Fruit fly (Drosophila melanogaster) whole organism, embryonic: ENCODE results near the gene CG42399.
A peak's percentile ranks its signal among the peaks of the same experiment; 100 is the strongest.

Source experiments
- ATbp ChIP-seq: fragments of 200-800 bp; sonication (Bioruptor generic); optimal IDR thresholded peaks from 2 replicates; lab custom pipeline; 2017; ENCODE audit warnings: missing biosample characterization, mild to moderate bottlenecking, missing genetic modification characterization, missing genetic modification reagents
- BtbVII ChIP-seq: fragments of 200-800 bp; sonication (Bioruptor generic); optimal IDR thresholded peaks from 3 replicates; lab custom pipeline; 2017; ENCODE audit warnings: missing biosample characterization, mild to moderate bottlenecking, missing genetic modification characterization
- CG10209 ChIP-seq: fragments of 200-800 bp; sonication (Bioruptor generic); optimal IDR thresholded peaks from 3 replicates; lab custom pipeline; 2017; ENCODE audit warnings: missing biosample characterization, mild to moderate bottlenecking, missing genetic modification characterization, missing genetic modification reagents
- CG11456 ChIP-seq: fragments of 200-800 bp; sonication (Bioruptor generic); IDR thresholded peaks from 3 replicates; pipeline ENCODE4 v1.3.6; 2022; ENCODE audit warnings: missing biosample characterization, missing genetic modification characterization
- CG13123 ChIP-seq: fragments of 200-800 bp; sonication (Bioruptor generic); optimal IDR thresholded peaks from 2 replicates; lab custom pipeline; 2016; ENCODE audit warnings: missing biosample characterization, missing genetic modification characterization
- CG13287 ChIP-seq: fragments of 200-800 bp; sonication (Bioruptor generic); IDR thresholded peaks from 2 replicates; pipeline ENCODE4 v1.3.6; 2022; ENCODE audit warnings: missing biosample characterization, missing genetic modification characterization; ENCODE audit not compliant: partially characterized antibody
- CG14710 ChIP-seq: fragments of 200-800 bp; sonication (Bioruptor generic); optimal IDR thresholded peaks from 3 replicates; lab custom pipeline; 2019; ENCODE audit warnings: missing biosample characterization, mild to moderate bottlenecking, missing genetic modification characterization, moderate library complexity
- CG15269 ChIP-seq: fragments of 200-800 bp; sonication (Bioruptor generic); optimal IDR thresholded peaks from 2 replicates; lab custom pipeline; 2018; ENCODE audit warnings: missing biosample characterization, mild to moderate bottlenecking, missing genetic modification characterization, moderate library complexity
- CG17186 ChIP-seq: fragments of 200-800 bp; sonication (Bioruptor generic); optimal IDR thresholded peaks from 3 replicates; lab custom pipeline; 2017; ENCODE audit warnings: missing biosample characterization, missing genetic modification reagents, missing genetic modification characterization
- CG18619 ChIP-seq: fragments of 200-800 bp; sonication (Bioruptor generic); optimal IDR thresholded peaks from 3 replicates; lab custom pipeline; 2017; ENCODE audit warnings: missing biosample characterization, mild to moderate bottlenecking, missing genetic modification characterization
- CG3065 ChIP-seq: fragments of 200-800 bp; sonication (Bioruptor generic); optimal IDR thresholded peaks from 2 replicates; lab custom pipeline; 2016; ENCODE audit warnings: missing biosample characterization, missing genetic modification characterization
- CG33213 ChIP-seq: fragments of 200-800 bp; sonication (Bioruptor generic); optimal IDR thresholded peaks from 3 replicates; lab custom pipeline; 2016; ENCODE audit warnings: missing biosample characterization, missing genetic modification characterization
- CG34376 ChIP-seq: fragments of 200-800 bp; sonication (Bioruptor generic); optimal IDR thresholded peaks from 2 replicates; lab custom pipeline; 2018; ENCODE audit warnings: missing biosample characterization, mild to moderate bottlenecking, missing genetic modification characterization
- CG3847 ChIP-seq: fragments of 200-800 bp; sonication (Bioruptor generic); IDR thresholded peaks from 2 replicates; pipeline ENCODE4 v1.3.6; 2022; ENCODE audit warnings: missing biosample characterization, missing genetic modification characterization
- CG4854 ChIP-seq: fragments of 200-800 bp; sonication (Bioruptor generic); optimal IDR thresholded peaks from 2 replicates; lab custom pipeline; 2016; ENCODE audit warnings: missing biosample characterization, missing genetic modification characterization, inconsistent platforms
- CG5180 ChIP-seq: fragments of 200-800 bp; sonication (Bioruptor generic); optimal IDR thresholded peaks from 3 replicates; lab custom pipeline; 2017; ENCODE audit warnings: missing biosample characterization, missing genetic modification characterization, mild to moderate bottlenecking, moderate library complexity, missing genetic modification reagents
- CG6254 ChIP-seq: fragments of 200-800 bp; sonication (Bioruptor generic); optimal IDR thresholded peaks from 3 replicates; lab custom pipeline; 2017; ENCODE audit warnings: mild to moderate bottlenecking, missing biosample characterization, missing genetic modification reagents, missing genetic modification characterization
- CG7357 ChIP-seq: fragments of 200-800 bp; sonication (Bioruptor generic); IDR thresholded peaks from 3 replicates; pipeline ENCODE4 v1.3.6; 2022; ENCODE audit warnings: missing biosample characterization, missing genetic modification characterization
- CG7372 ChIP-seq: fragments of 200-800 bp; sonication (Bioruptor generic); IDR thresholded peaks from 2 replicates; pipeline ENCODE4 v1.3.6; 2022; ENCODE audit warnings: missing biosample characterization, missing genetic modification characterization
- CG7963 ChIP-seq: fragments of 200-800 bp; sonication (Bioruptor generic); IDR thresholded peaks from 3 replicates; pipeline ENCODE4 v1.3.6; 2022; ENCODE audit warnings: missing biosample characterization, missing genetic modification characterization; ENCODE audit not compliant: partially characterized antibody
- CG8290 ChIP-seq, 3 experiments: fragments of 200-800 bp; sonication (Bioruptor generic); optimal IDR thresholded peaks; 2 replicates each; lab custom pipeline; 2016 to 2019; ENCODE audit warnings: missing biosample characterization in 3 of 3, missing genetic modification characterization in 3 of 3, mild to moderate bottlenecking in 2 of 3, moderate library complexity in 1 of 3
- D19A ChIP-seq: fragments of 200-800 bp; optimal IDR thresholded peaks from 3 replicates; lab custom pipeline; 2019; ENCODE audit warnings: missing biosample characterization, mild to moderate bottlenecking, missing genetic modification characterization, moderate library complexity
- Dll ChIP-seq: fragments of 200-800 bp; sonication (Bioruptor generic); IDR thresholded peaks from 4 replicates; pipeline ENCODE4 v1.3.6; 2022; ENCODE audit warnings: missing biosample characterization, missing genetic modification characterization; ENCODE audit not compliant: partially characterized antibody
- Fer1 ChIP-seq: fragments of 200-800 bp; sonication (Bioruptor generic); optimal IDR thresholded peaks from 2 replicates; lab custom pipeline; 2017; ENCODE audit warnings: missing biosample characterization, mild to moderate bottlenecking, missing genetic modification characterization
- H2.0 ChIP-seq: fragments of 200-800 bp; sonication (Bioruptor generic); IDR thresholded peaks from 2 replicates; pipeline ENCODE4 v1.3.6; 2022; ENCODE audit warnings: missing biosample characterization, missing genetic modification characterization
- Lhr ChIP-seq: fragments of 200-800 bp; sonication (Bioruptor generic); optimal IDR thresholded peaks from 3 replicates; lab custom pipeline; 2017; ENCODE audit warnings: mild to moderate bottlenecking, missing biosample characterization, missing genetic modification reagents, missing genetic modification characterization
- Med ChIP-seq: fragments of 200-800 bp; sonication (Bioruptor generic); peaks from one replicate; lab custom pipeline; 2016; ENCODE audit warnings: missing biosample characterization, missing genetic modification characterization, mild to moderate bottlenecking, inconsistent platforms, moderate library complexity
- Pdp1 ChIP-seq, 2 experiments: fragments of 200-800 bp; sonication (Bioruptor generic); optimal IDR thresholded peaks; 3 replicates each; lab custom pipeline; 2016; ENCODE audit warnings: missing biosample characterization in 2 of 2, missing genetic modification characterization in 2 of 2, mild to moderate bottlenecking in 1 of 2, moderate library complexity in 1 of 2
- Sry-δ ChIP-seq: fragments of 200-800 bp; sonication (Bioruptor generic); optimal IDR thresholded peaks from 2 replicates; lab custom pipeline; 2016; ENCODE audit warnings: missing biosample characterization, missing genetic modification characterization
- YL-1 ChIP-seq: fragments of 200-800 bp; sonication (Bioruptor generic); optimal IDR thresholded peaks from 3 replicates; lab custom pipeline; 2017; ENCODE audit warnings: missing biosample characterization, mild to moderate bottlenecking, missing genetic modification characterization
- bab2 ChIP-seq: fragments of 200-800 bp; sonication (Bioruptor generic); optimal IDR thresholded peaks from 2 replicates; lab custom pipeline; 2016; ENCODE audit warnings: missing biosample characterization, missing genetic modification characterization
- bigmax ChIP-seq: fragments of 200-800 bp; sonication (Bioruptor generic); optimal IDR thresholded peaks from 2 replicates; lab custom pipeline; 2018; ENCODE audit warnings: missing biosample characterization, mild to moderate bottlenecking, missing genetic modification characterization
- bowl ChIP-seq: fragments of 200-800 bp; sonication (Bioruptor generic); IDR thresholded peaks from 2 replicates; pipeline ENCODE4 v1.3.6; 2022; ENCODE audit warnings: missing biosample characterization, missing genetic modification characterization
- caup ChIP-seq: fragments of 200-800 bp; sonication (Bioruptor generic); optimal IDR thresholded peaks from 3 replicates; lab custom pipeline; 2017; ENCODE audit warnings: missing biosample characterization, mild to moderate bottlenecking, missing genetic modification characterization, moderate library complexity; ENCODE audit not compliant: severe bottlenecking
- crp ChIP-seq, 2 experiments: fragments of 200-800 bp; sonication (Bioruptor generic); optimal IDR thresholded peaks; 2 replicates in 1 of 2; 3 replicates in 1 of 2; lab custom pipeline; 2017; ENCODE audit warnings: missing biosample characterization in 2 of 2, missing genetic modification characterization in 2 of 2, mild to moderate bottlenecking in 1 of 2, moderate library complexity in 1 of 2
- cwo ChIP-seq: fragments of 200-800 bp; sonication (Bioruptor generic); optimal IDR thresholded peaks from 3 replicates; lab custom pipeline; 2017; ENCODE audit warnings: missing biosample characterization, missing genetic modification characterization, mild to moderate bottlenecking, moderate library complexity, missing genetic modification reagents
- exex ChIP-seq: fragments of 200-800 bp; sonication (Bioruptor generic); optimal IDR thresholded peaks from 4 replicates; lab custom pipeline; 2018; ENCODE audit warnings: missing biosample characterization, mild to moderate bottlenecking, missing genetic modification characterization, moderate library complexity
- ham ChIP-seq: fragments of 200-800 bp; sonication (Bioruptor generic); IDR thresholded peaks from 2 replicates; pipeline ENCODE4 v1.3.6; 2022; ENCODE audit warnings: missing biosample characterization, missing genetic modification characterization
- lbe ChIP-seq: fragments of 200-800 bp; sonication (Bioruptor generic); optimal IDR thresholded peaks from 2 replicates; lab custom pipeline; 2016; ENCODE audit warnings: missing biosample characterization, mild to moderate bottlenecking, missing genetic modification characterization
- odd ChIP-seq: fragments of 200-800 bp; sonication (Bioruptor generic); optimal IDR thresholded peaks from 2 replicates; lab custom pipeline; 2017; ENCODE audit warnings: missing biosample characterization, mild to moderate bottlenecking, missing genetic modification characterization
- salm ChIP-seq: fragments of 200-800 bp; sonication (Bioruptor generic); optimal IDR thresholded peaks from 2 replicates; lab custom pipeline; 2018; ENCODE audit warnings: missing biosample characterization, mild to moderate bottlenecking, missing genetic modification characterization
- scrt ChIP-seq: fragments of 200-800 bp; sonication (Bioruptor generic); optimal IDR thresholded peaks from 2 replicates; lab custom pipeline; 2018; ENCODE audit warnings: missing biosample characterization, mild to moderate bottlenecking, missing genetic modification characterization, moderate library complexity
- sim ChIP-seq: fragments of 200-800 bp; sonication (Bioruptor generic); IDR thresholded peaks from 2 replicates; pipeline ENCODE4 v1.3.6; 2022; ENCODE audit warnings: missing biosample characterization, missing genetic modification characterization
- sima ChIP-seq: fragments of 200-800 bp; sonication (Bioruptor generic); optimal IDR thresholded peaks from 2 replicates; lab custom pipeline; 2016; ENCODE audit warnings: missing biosample characterization, missing genetic modification characterization
- sug ChIP-seq: fragments of 200-800 bp; optimal IDR thresholded peaks from 2 replicates; lab custom pipeline; 2019; ENCODE audit warnings: missing biosample characterization, mild to moderate bottlenecking, missing genetic modification characterization, moderate library complexity
- unpg ChIP-seq: fragments of 200-800 bp; sonication (Bioruptor generic); optimal IDR thresholded peaks from 3 replicates; lab custom pipeline; 2018; ENCODE audit warnings: missing biosample characterization, mild to moderate bottlenecking, missing genetic modification characterization, moderate library complexity
- yki ChIP-seq: fragments of >200 bp; optimal IDR thresholded peaks from 3 replicates; lab custom pipeline; 2018
- zen2 ChIP-seq: fragments of 200-800 bp; sonication (Bioruptor generic); IDR thresholded peaks from 3 replicates; pipeline ENCODE4 v1.3.6; 2022; ENCODE audit warnings: missing biosample characterization, missing genetic modification characterization; ENCODE audit not compliant: partially characterized antibody

CG42399 gene

dm6 chr2L:143088-143487, 10.0 kb downstream of the CG42399 start, which contains the start of the genes CG31974 and CG11454 (continued):
- no peak for TF ChIP-seq CG15269 (tag; lab: Kevin White, UChicago)
- TF ChIP-seq CG11456 (GFP tag; lab: Robert Waterston, UW) = no peak
- no peak for TF ChIP-seq sim (GFP tag; lab: Robert Waterston, UW)
- no peak for TF ChIP-seq CG10209 (GFP tag; lab: Kevin White, UChicago)
- peak; percentile 90 for TF ChIP-seq Sry-δ (GFP tag; lab: Kevin White, UChicago)
- no peak for TF ChIP-seq CG4854 (GFP tag; lab: Kevin White, UChicago)
- TF ChIP-seq yki (lab: Kevin White, UChicago) = no peak
- TF ChIP-seq CG8290 (GFP tag; optimal IDR thresholded peaks at IDR 0.05; lab: Kevin White, UChicago) = no peak
- peak in 1 of 2 experiments; percentile 49 for TF ChIP-seq CG8290 (tag; optimal IDR thresholded peaks at IDR 0.05; lab: Kevin White, UChicago)
- TF ChIP-seq CG6254 (GFP tag; lab: Kevin White, UChicago) = no peak
- TF ChIP-seq lbe (GFP tag; lab: Kevin White, UChicago) = no peak
- TF ChIP-seq bowl (GFP tag; lab: Robert Waterston, UW) = no peak
- TF ChIP-seq odd (GFP tag; lab: Kevin White, UChicago) = no peak
- peak; percentile 66; the same call in 2 of the 3 replicates for TF ChIP-seq CG7963 (GFP tag; lab: Robert Waterston, UW)
- no peak for TF ChIP-seq CG13123
- TF ChIP-seq BtbVII = no peak
- no peak for TF ChIP-seq bab2
- no peak for TF ChIP-seq CG7372
- no peak for TF ChIP-seq crp (GFP tag; optimal IDR thresholded peaks at IDR 0.05; lab: Kevin White, UChicago)
- TF ChIP-seq D19A (tag; lab: Kevin White, UChicago) = no peak
- TF ChIP-seq bigmax (GFP tag; lab: Kevin White, UChicago) = peak; percentile 22
- TF ChIP-seq scrt (GFP tag; lab: Kevin White, UChicago) = no peak
- TF ChIP-seq zen2 (GFP tag; lab: Robert Waterston, UW) = peak; percentile 78
- TF ChIP-seq CG33213 (GFP tag; lab: Kevin White, UChicago) = peak; percentile 44
- no peak for TF ChIP-seq unpg
- no peak for TF ChIP-seq CG18619 (GFP tag; lab: Kevin White, UChicago)
- TF ChIP-seq YL-1 (GFP tag; lab: Kevin White, UChicago) = peak; percentile 38
- TF ChIP-seq Lhr (GFP tag; lab: Kevin White, UChicago) = peak; percentile 37
- no peak for TF ChIP-seq CG3847 (GFP tag; lab: Robert Waterston, UW)
- TF ChIP-seq CG7357 (GFP tag; lab: Robert Waterston, UW) = no peak
- TF ChIP-seq H2.0 (GFP tag; lab: Robert Waterston, UW) = no peak
- no peak for TF ChIP-seq sima
- TF ChIP-seq CG13287 (GFP tag; lab: Robert Waterston, UW) = peak; percentile 97

dm6 chr2L:140849-141248, 12.3 kb downstream of the CG42399 start, which contains the start of the genes CG31975 and ovm:
Gene CG31975 (minus strand): TSS chr2L:140992.
Gene ovm (minus strand): TSS chr2L:140992.
- TF ChIP-seq Dll (no peak), sug (tag; lab: Kevin White, UChicago) (peak; percentile 38), salm (tag; lab: Kevin White, UChicago) (no peak), exex (tag; lab: Kevin White, UChicago) (peak; percentile 72), cwo (GFP tag; lab: Kevin White, UChicago) (peak; percentile 83)

DNA sequence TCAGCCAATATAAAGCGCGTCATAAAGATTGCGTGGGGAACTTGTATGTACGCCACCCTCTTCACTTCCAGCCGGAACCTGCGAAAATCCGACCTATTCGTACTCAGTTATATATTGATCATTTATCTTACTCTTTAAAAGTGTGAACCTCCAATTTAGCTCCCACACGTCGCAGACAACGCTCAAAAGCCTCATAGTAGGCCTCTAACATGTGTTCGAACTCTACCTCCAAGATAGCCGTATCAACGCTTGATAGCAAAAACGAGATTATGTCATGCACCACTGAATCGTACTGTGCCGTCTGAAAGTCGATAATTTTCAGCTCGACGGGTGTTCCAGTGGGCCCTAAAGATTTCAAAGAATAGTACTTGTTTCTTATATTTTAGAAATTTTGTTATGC, 13.5 kb downstream of the CG42399 start:
- no peak for TF ChIP-seq CG14710 (tag; lab: Kevin White, UChicago)
- TF ChIP-seq Pdp1 (GFP tag; optimal IDR thresholded peaks at IDR 0.05; lab: Kevin White, UChicago) = peak in 1 of 2 experiments; percentile 82
- peak; percentile 59 for TF ChIP-seq Med
- TF ChIP-seq CG5180 (GFP tag; lab: Kevin White, UChicago) = peak; percentile 52
- TF ChIP-seq CG3065 (GFP tag; lab: Kevin White, UChicago) = no peak
- peak; percentile 79 for TF ChIP-seq CG34376 (GFP tag; lab: Kevin White, UChicago)
- TF ChIP-seq ham = no peak
- no peak for TF ChIP-seq ATbp (GFP tag; lab: Kevin White, UChicago)
- TF ChIP-seq bowl (GFP tag; lab: Robert Waterston, UW) = no peak
- no peak for TF ChIP-seq BtbVII
- peak; percentile 72 for TF ChIP-seq exex (tag; lab: Kevin White, UChicago)
- TF ChIP-seq Fer1 = peak; percentile 44
- no peak for TF ChIP-seq CG17186 (GFP tag; lab: Kevin White, UChicago)
- TF ChIP-seq caup (GFP tag; lab: Kevin White, UChicago) = peak; percentile 24
